Fruit fly (Drosophila melanogaster) whole organism, embryonic: ENCODE results near the gene Nulp1.

Experiments used
- Adf1 ChIP-seq: fragments of 200-800 bp; sonication (Bioruptor generic); IDR thresholded peaks from 2 replicates; pipeline ENCODE4 v1.3.6; 2022; ENCODE audit warnings: missing biosample characterization, missing genetic modification characterization
- Bdp1 ChIP-seq: fragments of 200-800 bp; sonication (Bioruptor generic); optimal IDR thresholded peaks from 3 replicates; lab custom pipeline; 2016; ENCODE audit warnings: missing biosample characterization, missing genetic modification characterization
- Bgb ChIP-seq: fragments of 200-800 bp; sonication (Bioruptor generic); IDR thresholded peaks from 2 replicates; pipeline ENCODE4 v1.3.6; 2022; ENCODE audit warnings: missing biosample characterization, missing genetic modification characterization; ENCODE audit not compliant: partially characterized antibody
- CG10979 ChIP-seq: fragments of 200-800 bp; sonication (Bioruptor generic); optimal IDR thresholded peaks from 2 replicates; lab custom pipeline; 2018; ENCODE audit warnings: missing biosample characterization, mild to moderate bottlenecking, missing genetic modification characterization, moderate library complexity
- CG12104 ChIP-seq: fragments of 200-800 bp; sonication (Bioruptor generic); optimal IDR thresholded peaks from 3 replicates; lab custom pipeline; 2016; ENCODE audit warnings: missing biosample characterization, missing genetic modification characterization
- CG12769 ChIP-seq: fragments of 200-800 bp; sonication (Bioruptor generic); optimal IDR thresholded peaks from 2 replicates; lab custom pipeline; 2019; ENCODE audit warnings: missing biosample characterization, mild to moderate bottlenecking, missing genetic modification characterization, moderate library complexity
- CG14710 ChIP-seq: fragments of 200-800 bp; sonication (Bioruptor generic); optimal IDR thresholded peaks from 3 replicates; lab custom pipeline; 2019; ENCODE audit warnings: missing biosample characterization, mild to moderate bottlenecking, missing genetic modification characterization, moderate library complexity
- CG14860 ChIP-seq: fragments of 200-800 bp; sonication (Bioruptor generic); IDR thresholded peaks from 3 replicates; pipeline ENCODE4 v1.3.6; 2022; ENCODE audit warnings: missing biosample characterization, missing genetic modification characterization; ENCODE audit not compliant: partially characterized antibody
- CG1603 ChIP-seq: fragments of 200-800 bp; sonication (Bioruptor generic); optimal IDR thresholded peaks from 2 replicates; lab custom pipeline; 2019; ENCODE audit warnings: missing biosample characterization, mild to moderate bottlenecking, missing genetic modification characterization, moderate library complexity
- CG2120 ChIP-seq: fragments of 200-800 bp; sonication (Bioruptor generic); optimal IDR thresholded peaks from 3 replicates; lab custom pipeline; 2016; ENCODE audit warnings: missing biosample characterization, missing genetic modification characterization
- CG30020 ChIP-seq: fragments of 200-800 bp; optimal IDR thresholded peaks from 2 replicates; lab custom pipeline; 2019; ENCODE audit warnings: missing biosample characterization, mild to moderate bottlenecking, missing genetic modification characterization, moderate library complexity
- CG32767 ChIP-seq: fragments of 200-800 bp; sonication (Bioruptor generic); IDR thresholded peaks from 2 replicates; pipeline ENCODE4 v1.3.6; 2022; ENCODE audit warnings: missing biosample characterization, missing genetic modification characterization
- CG4820 ChIP-seq: fragments of 200-800 bp; sonication (Bioruptor generic); optimal IDR thresholded peaks from 3 replicates; lab custom pipeline; 2016; ENCODE audit warnings: missing biosample characterization, missing genetic modification characterization
- CG7372 ChIP-seq: fragments of 200-800 bp; sonication (Bioruptor generic); IDR thresholded peaks from 2 replicates; pipeline ENCODE4 v1.3.6; 2022; ENCODE audit warnings: missing biosample characterization, missing genetic modification characterization
- CG8924 ChIP-seq: fragments of 200-800 bp; optimal IDR thresholded peaks from 3 replicates; lab custom pipeline; 2019; ENCODE audit warnings: missing biosample characterization, mild to moderate bottlenecking, missing genetic modification characterization, moderate library complexity
- CG9727 ChIP-seq: fragments of 200-800 bp; sonication (Bioruptor generic); optimal IDR thresholded peaks from 3 replicates; lab custom pipeline; 2017; ENCODE audit warnings: missing biosample characterization, mild to moderate bottlenecking, missing genetic modification characterization
- D ChIP-seq, 2 experiments: fragments of 200-800 bp in 1 of 2; fragments of >200 bp in 1 of 2; sonication (Bioruptor generic) in 1 of 2; optimal IDR thresholded peaks; 2 replicates in 1 of 2; 3 replicates in 1 of 2; lab custom pipeline; 2017; ENCODE audit warnings: mild to moderate bottlenecking in 1 of 2, missing biosample characterization in 1 of 2, missing genetic modification characterization in 1 of 2, missing genetic modification reagents in 1 of 2
- D19A ChIP-seq: fragments of 200-800 bp; optimal IDR thresholded peaks from 3 replicates; lab custom pipeline; 2019; ENCODE audit warnings: missing biosample characterization, mild to moderate bottlenecking, missing genetic modification characterization, moderate library complexity
- Fer1 ChIP-seq: fragments of 200-800 bp; sonication (Bioruptor generic); optimal IDR thresholded peaks from 2 replicates; lab custom pipeline; 2017; ENCODE audit warnings: missing biosample characterization, mild to moderate bottlenecking, missing genetic modification characterization
- Hsf ChIP-seq: fragments of 200-800 bp; sonication (Bioruptor generic); optimal IDR thresholded peaks from 3 replicates; lab custom pipeline; 2016; ENCODE audit warnings: missing biosample characterization, missing genetic modification characterization
- Oaz ChIP-seq: fragments of 200-800 bp; sonication (Bioruptor generic); IDR thresholded peaks from 2 replicates; pipeline ENCODE4 v1.3.6; 2022; ENCODE audit warnings: missing biosample characterization, missing genetic modification characterization
- Opbp ChIP-seq: fragments of 200-800 bp; sonication (Bioruptor generic); IDR thresholded peaks from 3 replicates; pipeline ENCODE4 v1.3.6; 2022; ENCODE audit warnings: missing biosample characterization, missing genetic modification characterization; ENCODE audit not compliant: partially characterized antibody
- Sox100B ChIP-seq: fragments of 200-800 bp; sonication (Bioruptor generic); optimal IDR thresholded peaks from 3 replicates; lab custom pipeline; 2018; ENCODE audit warnings: missing biosample characterization, mild to moderate bottlenecking, missing genetic modification characterization
- Trl ChIP-seq, 3 experiments: fragments of >200 bp in 2 of 3; fragments of 200-800 bp in 1 of 3; sonication (Bioruptor generic) in 1 of 3; optimal IDR thresholded peaks; 2 replicates in 1 of 3; 3 replicates in 2 of 3; lab custom pipeline; 2016 to 2017; ENCODE audit warnings: missing biosample characterization in 1 of 3, missing genetic modification characterization in 1 of 3
- abd-A ChIP-seq: fragments of 200-800 bp; sonication (Bioruptor generic); optimal IDR thresholded peaks from 3 replicates; lab custom pipeline; 2019; ENCODE audit warnings: missing biosample characterization, mild to moderate bottlenecking, missing genetic modification characterization, moderate library complexity
- bcd ChIP-seq: fragments of 200-800 bp; sonication (Bioruptor generic); optimal IDR thresholded peaks from 2 replicates; lab custom pipeline; 2017; ENCODE audit warnings: missing biosample characterization, mild to moderate bottlenecking, missing genetic modification characterization
- bigmax ChIP-seq: fragments of 200-800 bp; sonication (Bioruptor generic); optimal IDR thresholded peaks from 2 replicates; lab custom pipeline; 2018; ENCODE audit warnings: missing biosample characterization, mild to moderate bottlenecking, missing genetic modification characterization
- cg ChIP-seq: fragments of 200-800 bp; sonication (Bioruptor generic); optimal IDR thresholded peaks from 3 replicates; lab custom pipeline; 2019; ENCODE audit warnings: missing biosample characterization, mild to moderate bottlenecking, missing genetic modification characterization, moderate library complexity
- chinmo ChIP-seq: fragments of 200-800 bp; sonication (Bioruptor generic); IDR thresholded peaks from 4 replicates; pipeline ENCODE4 v1.3.6; 2022; ENCODE audit warnings: missing biosample characterization, missing genetic modification characterization; ENCODE audit not compliant: partially characterized antibody
- crp ChIP-seq, 2 experiments: fragments of 200-800 bp; sonication (Bioruptor generic); optimal IDR thresholded peaks; 2 replicates in 1 of 2; 3 replicates in 1 of 2; lab custom pipeline; 2017; ENCODE audit warnings: missing biosample characterization in 2 of 2, missing genetic modification characterization in 2 of 2, mild to moderate bottlenecking in 1 of 2, moderate library complexity in 1 of 2
- en ChIP-seq: fragments of 200-800 bp; sonication (Bioruptor generic); optimal IDR thresholded peaks from 2 replicates; lab custom pipeline; 2016; ENCODE audit warnings: missing biosample characterization, missing genetic modification characterization
- fu2 ChIP-seq: fragments of 200-800 bp; sonication (Bioruptor generic); optimal IDR thresholded peaks from 2 replicates; lab custom pipeline; 2016; ENCODE audit warnings: missing biosample characterization, missing genetic modification characterization
- gcm2 ChIP-seq: fragments of 200-800 bp; sonication (Bioruptor generic); optimal IDR thresholded peaks from 2 replicates; lab custom pipeline; 2016; ENCODE audit warnings: missing biosample characterization, missing genetic modification characterization
- hbn ChIP-seq: fragments of 200-800 bp; sonication (Bioruptor generic); IDR thresholded peaks from 2 replicates; pipeline ENCODE4 v1.3.6; 2022; ENCODE audit warnings: missing biosample characterization, missing genetic modification characterization; ENCODE audit not compliant: partially characterized antibody
- jigr1 ChIP-seq: fragments of 200-800 bp; sonication (Bioruptor generic); IDR thresholded peaks from 3 replicates; pipeline ENCODE4 v1.3.6; 2022; ENCODE audit warnings: missing biosample characterization, missing genetic modification characterization
- kni ChIP-seq: fragments of 200-800 bp; sonication (Bioruptor generic); optimal IDR thresholded peaks from 3 replicates; lab custom pipeline; 2017; ENCODE audit warnings: mild to moderate bottlenecking, missing biosample characterization, missing genetic modification reagents, missing genetic modification characterization
- maf-S ChIP-seq: fragments of 200-800 bp; sonication (Bioruptor generic); optimal IDR thresholded peaks from 2 replicates; lab custom pipeline; 2016; ENCODE audit warnings: missing biosample characterization, missing genetic modification characterization
- nau ChIP-seq: fragments of 200-800 bp; sonication (Bioruptor generic); optimal IDR thresholded peaks from 3 replicates; lab custom pipeline; 2017; ENCODE audit warnings: missing biosample characterization, mild to moderate bottlenecking, missing genetic modification characterization, missing genetic modification reagents
- nerfin-1 ChIP-seq: fragments of 200-800 bp; sonication (Bioruptor generic); optimal IDR thresholded peaks from 3 replicates; lab custom pipeline; 2019; ENCODE audit warnings: missing biosample characterization, mild to moderate bottlenecking, missing genetic modification characterization, moderate library complexity
- pfk ChIP-seq: fragments of 200-800 bp; sonication (Bioruptor generic); optimal IDR thresholded peaks from 2 replicates; lab custom pipeline; 2018; ENCODE audit warnings: missing biosample characterization, mild to moderate bottlenecking, missing genetic modification characterization, moderate library complexity
- prd ChIP-seq, 3 experiments: fragments of >200 bp in 2 of 3; fragments of 200-800 bp in 1 of 3; sonication (Bioruptor generic) in 1 of 3; optimal IDR thresholded peaks in 2 of 3; IDR thresholded peaks in 1 of 3; 2 replicates in 2 of 3; 3 replicates in 1 of 3; pipeline versions ENCODE4 v1.3.6 to Lab custom; 2017 to 2022; ENCODE audit warnings: missing biosample characterization in 1 of 3, missing genetic modification characterization in 1 of 3
- pzg ChIP-seq: fragments of 200-800 bp; sonication (Bioruptor generic); optimal IDR thresholded peaks from 3 replicates; lab custom pipeline; 2018; ENCODE audit warnings: missing biosample characterization, mild to moderate bottlenecking, missing genetic modification characterization, moderate library complexity
- rib ChIP-seq: fragments of 200-800 bp; sonication (Bioruptor generic); IDR thresholded peaks from 2 replicates; pipeline ENCODE4 v1.3.6; 2022; ENCODE audit warnings: missing biosample characterization, missing genetic modification characterization
- wek ChIP-seq: fragments of 200-800 bp; sonication (Bioruptor generic); optimal IDR thresholded peaks from 3 replicates; lab custom pipeline; 2018; ENCODE audit warnings: missing biosample characterization, mild to moderate bottlenecking, missing genetic modification characterization, moderate library complexity

Gene Nulp1

dm6 chr3L:8063214-8064156 lies 46.7 kb upstream of the Nulp1 start, which contains the start of gene Sarm (continued):
- peak; percentile 32 for TF ChIP-seq CG10979 (tag; lab: Kevin White, UChicago)
- TF ChIP-seq Oaz = no peak
- TF ChIP-seq Bdp1 (GFP tag; lab: Kevin White, UChicago) = peak; percentile 6
- TF ChIP-seq CG2120 (GFP tag; lab: Kevin White, UChicago) = peak; percentile 47
- no peak for TF ChIP-seq CG30020
- TF ChIP-seq CG4820 (GFP tag; lab: Kevin White, UChicago) = peak; percentile 19
- peak; percentile 29 for TF ChIP-seq CG1603 (tag; lab: Kevin White, UChicago)
- no peak for TF ChIP-seq rib
- no peak for TF ChIP-seq CG32767
- TF ChIP-seq fu2 (GFP tag; lab: Kevin White, UChicago) = no peak
- peak; percentile 50 for TF ChIP-seq nau (GFP tag; lab: Kevin White, UChicago)
- TF ChIP-seq CG12769 (tag; lab: Kevin White, UChicago) = peak; percentile 54
- peak; percentile 33; the same call in 1 of the 2 replicates for TF ChIP-seq Bgb (GFP tag; lab: Robert Waterston, UW)
- no peak for TF ChIP-seq bigmax
- TF ChIP-seq CG14710 (tag; lab: Kevin White, UChicago) = peak; percentile 30
- peak; percentile 39 for TF ChIP-seq kni (GFP tag; lab: Kevin White, UChicago)
- no peak for TF ChIP-seq prd (optimal IDR thresholded peaks at IDR 0.05; lab: Kevin White, UChicago)
- TF ChIP-seq prd (GFP tag; IDR thresholded peaks at IDR 0.05; lab: Robert Waterston, UW) = peak; percentile 23; the same call in 1 of the 3 replicates
- peak; percentile 52 for TF ChIP-seq Fer1
- 0 out of 3 replicates have a peak, but pooled peaks have one; percentile 45 for TF ChIP-seq Opbp
- peak; percentile 16 for TF ChIP-seq nerfin-1 (tag; lab: Kevin White, UChicago)
- peak; percentile 13 for TF ChIP-seq abd-A (tag; lab: Kevin White, UChicago)
- peak; percentile 35 to 65 for TF ChIP-seq Trl (optimal IDR thresholded peaks at IDR 0.05; lab: Kevin White, UChicago)
- TF ChIP-seq Trl (GFP tag; optimal IDR thresholded peaks at IDR 0.05; lab: Kevin White, UChicago) = no peak
- TF ChIP-seq chinmo (GFP tag; lab: Robert Waterston, UW) = peak; percentile 96
- TF ChIP-seq Adf1 (GFP tag; lab: Robert Waterston, UW) = peak; percentile 41; the same call in 1 of the 2 replicates
- peak; percentile 3 for TF ChIP-seq CG9727 (GFP tag; lab: Kevin White, UChicago)
- TF ChIP-seq Hsf (GFP tag; lab: Kevin White, UChicago) = peak; percentile 20
- no peak for TF ChIP-seq CG7372 (GFP tag; lab: Robert Waterston, UW)
- TF ChIP-seq wek (GFP tag; lab: Kevin White, UChicago) = no peak
- no peak for TF ChIP-seq D (optimal IDR thresholded peaks at IDR 0.05; lab: Kevin White, UChicago)
- peak; percentile 35 for TF ChIP-seq D (GFP tag; optimal IDR thresholded peaks at IDR 0.05; lab: Kevin White, UChicago)
- no peak for TF ChIP-seq crp (GFP tag; optimal IDR thresholded peaks at IDR 0.05; lab: Kevin White, UChicago)
- no peak for TF ChIP-seq gcm2
- no peak for TF ChIP-seq pzg
- no peak for TF ChIP-seq jigr1 (GFP tag; lab: Robert Waterston, UW)
- TF ChIP-seq bcd (GFP tag; lab: Kevin White, UChicago) = peak; percentile 55
- TF ChIP-seq CG14860 (GFP tag; lab: Robert Waterston, UW) = no peak
- peak; percentile 68 for TF ChIP-seq Sox100B (GFP tag; lab: Kevin White, UChicago)
- peak; percentile 10 for TF ChIP-seq maf-S
- TF ChIP-seq D19A (tag; lab: Kevin White, UChicago) = peak; percentile 26
- peak; percentile 58 for TF ChIP-seq CG8924
- TF ChIP-seq en (GFP tag; lab: Kevin White, UChicago) = no peak
- no peak for TF ChIP-seq hbn (GFP tag; lab: Robert Waterston, UW)
- no peak for TF ChIP-seq pfk (GFP tag; lab: Kevin White, UChicago)
- peak; percentile 70 for TF ChIP-seq cg
- TF ChIP-seq CG12104 (GFP tag; lab: Kevin White, UChicago) = peak; percentile 48
- TF ChIP-seq, all 482 proteins: peak for 169
